Worm (Caenorhabditis elegans) whole organism, L2 larva: Measurements from ENCODE around the gene fem-3.

Experiments used
- aly-2 ChIP-seq: fragments of 150-350 bp; optimal IDR thresholded peaks from 2 replicates; lab custom pipeline; 2014; ENCODE audit warnings: missing biosample characterization, missing genetic modification characterization
- ama-1 ChIP-seq: fragments of 150-350 bp; optimal IDR thresholded peaks from 2 replicates; lab custom pipeline; 2018; ENCODE audit warnings: inconsistent platforms
- elt-1 ChIP-seq: fragments of 150-350 bp; optimal IDR thresholded peaks from 2 replicates; lab custom pipeline; 2014; ENCODE audit warnings: missing biosample characterization, missing genetic modification characterization
- elt-3 ChIP-seq: sonication (generic microtip); optimal IDR thresholded peaks from 2 replicates; lab custom pipeline; 2017; ENCODE audit warnings: missing biosample characterization, missing genetic modification characterization
- fos-1 ChIP-seq: fragments of 150-350 bp; optimal IDR thresholded peaks from 2 replicates; lab custom pipeline; 2014; ENCODE audit warnings: missing biosample characterization, missing genetic modification characterization
- lin-13 ChIP-seq: fragments of 150-350 bp; optimal IDR thresholded peaks from 2 replicates; lab custom pipeline; 2014; ENCODE audit warnings: missing biosample characterization, missing genetic modification reagents, missing genetic modification characterization
- mab-5 ChIP-seq: fragments of 150-350 bp; optimal IDR thresholded peaks from 2 replicates; lab custom pipeline; 2014; ENCODE audit warnings: missing biosample characterization, missing genetic modification characterization
- nhr-237 ChIP-seq: fragments of 150-350 bp; optimal IDR thresholded peaks from 2 replicates; lab custom pipeline; 2014; ENCODE audit warnings: missing biosample characterization, missing genetic modification characterization
- peb-1 ChIP-seq: fragments of 150-350 bp; optimal IDR thresholded peaks from 2 replicates; lab custom pipeline; 2014; ENCODE audit warnings: missing biosample characterization, missing genetic modification characterization
- sem-4 ChIP-seq: fragments of 150-350 bp; optimal IDR thresholded peaks from 2 replicates; lab custom pipeline; 2014; ENCODE audit warnings: missing biosample characterization, missing genetic modification reagents, missing genetic modification characterization
- snpc-4 ChIP-seq: fragments of 150-350 bp; optimal IDR thresholded peaks from 2 replicates; lab custom pipeline; 2014; ENCODE audit warnings: missing biosample characterization, missing genetic modification characterization
- unc-55 ChIP-seq: fragments of 150-350 bp; sonication (generic microtip); optimal IDR thresholded peaks from 3 replicates; lab custom pipeline; 2014; ENCODE audit warnings: missing biosample characterization, missing genetic modification reagents, missing genetic modification characterization
- zag-1 ChIP-seq: fragments of 150-350 bp; optimal IDR thresholded peaks from 2 replicates; lab custom pipeline; 2014; ENCODE audit warnings: missing biosample characterization, missing genetic modification characterization
- ztf-11 ChIP-seq: sonication (generic microtip); optimal IDR thresholded peaks from 2 replicates; lab custom pipeline; 2017; ENCODE audit warnings: missing biosample characterization, missing genetic modification characterization

DNA sequence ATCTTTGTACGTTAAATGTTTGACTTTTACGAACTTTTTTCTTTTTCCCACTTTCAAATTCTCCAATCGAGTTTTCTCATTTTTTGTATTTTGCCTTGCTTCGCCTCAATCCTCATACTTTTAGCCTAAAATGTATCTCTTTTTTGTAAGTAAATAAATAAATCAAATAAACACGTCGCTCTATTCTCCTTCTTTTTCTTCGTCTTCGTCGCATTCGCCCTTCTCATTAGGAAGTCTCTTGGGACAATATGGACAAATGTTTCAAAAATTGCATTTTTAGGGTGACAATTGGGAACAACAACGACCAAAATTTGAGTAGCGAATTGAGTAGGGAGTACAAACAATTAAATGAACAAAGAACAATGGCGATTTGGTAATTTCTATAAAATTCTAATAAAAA lies 12.8 kb upstream of the fem-3 start:
- no peak for TF ChIP-seq elt-3 (tag; lab: Kevin White, UChicago)
- no peak for TF ChIP-seq ztf-11
- no peak for TF ChIP-seq snpc-4 (tag; lab: Kevin White, UChicago)
- TF ChIP-seq elt-1 (tag; lab: Kevin White, UChicago): no peak
- TF ChIP-seq lin-13 (GFP tag; lab: Kevin White, UChicago): no peak
- TF ChIP-seq zag-1 (tag; lab: Kevin White, UChicago): peak; percentile 36
- TF ChIP-seq mab-5 (tag; lab: Kevin White, UChicago): no peak
- TF ChIP-seq aly-2: no peak
- TF ChIP-seq ama-1: no peak
- TF ChIP-seq nhr-237: no peak
- no peak for TF ChIP-seq fos-1
- TF ChIP-seq peb-1 (tag; lab: Kevin White, UChicago): no peak
- TF ChIP-seq sem-4 (tag; lab: Kevin White, UChicago): peak; percentile 55
- TF ChIP-seq unc-55 (GFP tag; lab: Kevin White, UChicago): no peak
